Fruit fly (Drosophila melanogaster): ENCODE measurements around the gene hep.

Gene hep

DNA sequence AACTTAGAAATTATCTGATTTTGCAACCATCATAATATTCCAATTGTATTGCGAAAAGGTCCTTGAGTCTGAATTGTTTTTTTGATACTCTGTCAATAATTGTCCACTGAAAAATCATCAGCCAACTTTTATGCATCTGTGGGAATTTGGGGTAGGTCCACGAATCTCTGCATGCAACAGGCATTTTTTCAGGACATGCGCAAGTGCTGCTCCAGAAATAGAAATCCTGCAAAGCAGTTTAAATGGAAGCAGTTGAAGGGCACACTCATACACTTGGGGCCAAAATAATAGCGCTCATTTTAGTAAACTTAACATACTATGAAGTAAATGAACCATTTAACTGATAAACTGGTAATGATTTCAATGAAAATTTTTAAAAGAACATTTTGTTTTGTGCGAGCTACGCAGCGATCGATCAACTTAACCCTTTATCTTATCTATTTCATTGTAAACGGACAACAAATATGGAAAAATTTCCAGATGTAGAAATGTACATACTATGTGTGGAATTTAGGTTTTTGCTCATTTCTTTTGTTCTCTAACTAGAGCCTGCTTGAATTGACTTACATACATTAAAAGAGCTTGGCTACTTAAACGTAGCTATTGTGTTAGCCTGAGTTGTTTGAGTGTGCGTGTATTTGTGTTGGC lies 40.1 kb upstream of the hep start:
- TF ChIP-seq toe (GFP tag; optimal IDR thresholded peaks at IDR 0.05) (peak; percentile 42), CG7045 (GFP tag; optimal IDR thresholded peaks at IDR 0.05) (peak; percentile 52), CG5204 (GFP tag; optimal IDR thresholded peaks at IDR 0.05) (peak; percentile 60), CG11617 (GFP tag; optimal IDR thresholded peaks at IDR 0.05) (no peak), Clk (GFP tag; optimal IDR thresholded peaks at IDR 0.05) (no peak), Hr96 (GFP tag; optimal IDR thresholded peaks at IDR 0.05) (peak; percentile 5), ovo (GFP tag; optimal IDR thresholded peaks at IDR 0.05) (no peak), kay (GFP tag; ENCODE audit: borderline replicate concordance) (peak; percentile 56), CG14711 (tag; optimal IDR thresholded peaks at IDR 0.05) (peak; percentile 35), CG7101 (tag; optimal IDR thresholded peaks at IDR 0.05) (peak; percentile 37)

DNA sequence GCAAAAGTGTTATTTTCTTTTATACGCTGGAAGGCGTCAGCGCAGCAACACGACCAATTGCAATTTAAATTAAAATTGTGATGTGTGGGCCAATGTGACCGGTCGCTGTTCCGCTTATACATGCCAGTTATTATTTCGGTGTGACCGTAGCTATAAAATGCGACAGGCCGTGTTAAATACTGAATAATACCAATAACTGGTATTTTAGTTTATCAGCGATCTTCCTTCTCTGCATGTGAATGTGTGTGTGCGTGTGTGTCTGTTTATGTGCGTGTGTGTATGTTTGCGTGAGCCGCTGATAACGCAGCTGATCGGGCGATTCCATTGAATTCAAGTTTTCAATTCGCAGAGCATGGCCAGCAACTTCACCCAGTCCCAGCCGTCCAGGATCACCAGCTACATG lies 38.5 kb upstream of the hep start, which contains the start of the genes CG32638, CG15717 and MFS10:
Gene CG32638, minus strand, starts transcription at position 45 of the 403 bp plus-strand sequence.
Gene CG15717, plus strand, starts transcription at position 203 of the 403 bp plus-strand sequence.
Gene MFS10, plus strand, starts transcription at position 269 of the 403 bp plus-strand sequence.
- peak; percentile 14 for TF ChIP-seq CG14711 (tag; optimal IDR thresholded peaks at IDR 0.05)
- TF ChIP-seq CG7101 (tag; optimal IDR thresholded peaks at IDR 0.05) = peak; percentile 52
- peak; percentile 33 for TF ChIP-seq tj (GFP tag; optimal IDR thresholded peaks at IDR 0.05)
- no peak for TF ChIP-seq toe (GFP tag; optimal IDR thresholded peaks at IDR 0.05)
- peak; percentile 68 for TF ChIP-seq bab1 (GFP tag; optimal IDR thresholded peaks at IDR 0.05)
- peak; percentile 67 for TF ChIP-seq Mnt (GFP tag; optimal IDR thresholded peaks at IDR 0.05)
- no peak for TF ChIP-seq CG5204 (GFP tag; optimal IDR thresholded peaks at IDR 0.05)
- peak; percentile 68 for TF ChIP-seq cic (GFP tag; optimal IDR thresholded peaks at IDR 0.05)

dm6 chrX:13127973-13128749 lies 37.9 kb upstream of the hep start:
- no peak for TF ChIP-seq Hr96 (GFP tag; optimal IDR thresholded peaks at IDR 0.05)
- TF ChIP-seq ovo (GFP tag; optimal IDR thresholded peaks at IDR 0.05) = peak; percentile 60
- TF ChIP-seq pad (GFP tag; optimal IDR thresholded peaks at IDR 0.05) = peak; percentile 39
- TF ChIP-seq bab1 (GFP tag; optimal IDR thresholded peaks at IDR 0.05) = no peak
- TF ChIP-seq toe (GFP tag; optimal IDR thresholded peaks at IDR 0.05) = no peak
- TF ChIP-seq CG14711 (tag; optimal IDR thresholded peaks at IDR 0.05) = peak; percentile 14
- TF ChIP-seq CG5204 (GFP tag; optimal IDR thresholded peaks at IDR 0.05) = no peak

dm6 chrX:13125559-13125958 lies 35.3 kb upstream of the hep start:
- TF ChIP-seq cnc (optimal IDR thresholded peaks at IDR 0.05) (no peak), CG7045 (GFP tag; optimal IDR thresholded peaks at IDR 0.05) (no peak), CG1620 (GFP tag; optimal IDR thresholded peaks at IDR 0.05) (no peak), bab1 (GFP tag; optimal IDR thresholded peaks at IDR 0.05) (no peak), kay (GFP tag; ENCODE audit: borderline replicate concordance) (peak; percentile 96), ovo (GFP tag; optimal IDR thresholded peaks at IDR 0.05) (no peak), Hr96 (GFP tag; optimal IDR thresholded peaks at IDR 0.05) (no peak), toe (GFP tag; optimal IDR thresholded peaks at IDR 0.05) (no peak), CG7101 (tag; optimal IDR thresholded peaks at IDR 0.05) (peak; percentile 30), cic (GFP tag; optimal IDR thresholded peaks at IDR 0.05) (peak; percentile 91), Crg-1 (GFP tag; optimal IDR thresholded peaks at IDR 0.05) (no peak), CG5204 (GFP tag; optimal IDR thresholded peaks at IDR 0.05) (no peak), pad (GFP tag; optimal IDR thresholded peaks at IDR 0.05) (no peak), CG12768 (GFP tag; optimal IDR thresholded peaks at IDR 0.05) (no peak), tj (GFP tag; optimal IDR thresholded peaks at IDR 0.05) (no peak), CG14711 (tag; optimal IDR thresholded peaks at IDR 0.05) (peak; percentile 11), Clk (GFP tag; optimal IDR thresholded peaks at IDR 0.05) (no peak), CG33017 (tag; optimal IDR thresholded peaks at IDR 0.05) (no peak), CG11617 (GFP tag; optimal IDR thresholded peaks at IDR 0.05) (no peak), Mnt (GFP tag; optimal IDR thresholded peaks at IDR 0.05) (no peak)

dm6 chrX:13116438-13117243 lies 26.4 kb upstream of the hep start:
- TF ChIP-seq tj (GFP tag; optimal IDR thresholded peaks at IDR 0.05) (peak; percentile 44), pad (GFP tag; optimal IDR thresholded peaks at IDR 0.05) (no peak), CG7045 (GFP tag; optimal IDR thresholded peaks at IDR 0.05) (no peak), CG12768 (GFP tag; optimal IDR thresholded peaks at IDR 0.05) (no peak), kay (GFP tag; ENCODE audit: borderline replicate concordance) (no peak), Crg-1 (GFP tag; optimal IDR thresholded peaks at IDR 0.05) (no peak), ovo (GFP tag; optimal IDR thresholded peaks at IDR 0.05) (no peak)

DNA sequence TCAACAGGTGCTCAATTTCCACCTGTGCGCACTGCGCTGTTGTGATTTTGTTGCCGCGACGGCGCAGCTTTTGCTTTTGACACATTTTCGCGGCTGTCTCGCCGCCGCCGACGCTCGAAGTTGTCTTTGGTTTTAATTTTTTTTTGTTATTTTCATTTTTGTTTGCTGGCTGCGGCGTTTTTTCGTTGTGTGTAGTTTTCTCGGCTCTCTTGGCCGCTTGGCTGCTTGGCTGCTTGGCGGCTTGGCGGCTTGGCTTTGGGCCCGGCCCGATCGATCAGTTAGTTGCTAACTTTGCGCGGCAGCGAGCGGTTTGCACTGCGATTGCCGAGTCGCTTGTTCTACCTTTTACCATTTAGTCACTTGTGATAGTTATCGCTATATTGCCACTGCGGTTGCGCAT lies 24.6 kb upstream of the hep start, which contains the start of gene CG42237:
Gene CG42237, plus strand, starts transcription at position 271 of the 400 bp plus-strand sequence.
- no peak for TF ChIP-seq Crg-1 (GFP tag; optimal IDR thresholded peaks at IDR 0.05)
- TF ChIP-seq cnc (optimal IDR thresholded peaks at IDR 0.05) = no peak
- no peak for TF ChIP-seq ovo (GFP tag; optimal IDR thresholded peaks at IDR 0.05)
- TF ChIP-seq toe (GFP tag; optimal IDR thresholded peaks at IDR 0.05) = no peak
- no peak for TF ChIP-seq Hr96 (GFP tag; optimal IDR thresholded peaks at IDR 0.05)
- no peak for TF ChIP-seq Mnt (GFP tag; optimal IDR thresholded peaks at IDR 0.05)
- no peak for TF ChIP-seq CG11617 (GFP tag; optimal IDR thresholded peaks at IDR 0.05)
- no peak for TF ChIP-seq CG12768 (GFP tag; optimal IDR thresholded peaks at IDR 0.05)
- no peak for TF ChIP-seq tj (GFP tag; optimal IDR thresholded peaks at IDR 0.05)
- no peak for TF ChIP-seq CG14711 (tag; optimal IDR thresholded peaks at IDR 0.05)
- no peak for TF ChIP-seq CG7045 (GFP tag; optimal IDR thresholded peaks at IDR 0.05)
- no peak for TF ChIP-seq pad (GFP tag; optimal IDR thresholded peaks at IDR 0.05)
- no peak for TF ChIP-seq CG7101 (tag; optimal IDR thresholded peaks at IDR 0.05)
- no peak for TF ChIP-seq Clk (GFP tag; optimal IDR thresholded peaks at IDR 0.05)
- no peak for TF ChIP-seq CG1620 (GFP tag; optimal IDR thresholded peaks at IDR 0.05)
- no peak for TF ChIP-seq cic (GFP tag; optimal IDR thresholded peaks at IDR 0.05)
- no peak for TF ChIP-seq CG5204 (GFP tag; optimal IDR thresholded peaks at IDR 0.05)
- no peak for TF ChIP-seq kay (GFP tag; ENCODE audit: borderline replicate concordance)
- TF ChIP-seq CG33017 (tag; optimal IDR thresholded peaks at IDR 0.05) = no peak
- no peak for TF ChIP-seq bab1 (GFP tag; optimal IDR thresholded peaks at IDR 0.05)

Measured in whole organism, adult.